Worm (Caenorhabditis elegans) whole organism, young adult: ENCODE results near the gene sre-5.
A peak's percentile ranks its signal among the peaks of the same experiment; 100 is the strongest.

Experiments
- D2030.7 ChIP-seq: fragments of 200-800 bp; sonication (Bioruptor generic); IDR thresholded peaks from 2 replicates; pipeline ENCODE4 v1.3.6; 2022; ENCODE audit warnings: missing genetic modification reagents, missing genetic modification characterization, missing compliant biosample characterization
- F10E7.11 ChIP-seq: sonication (generic microtip); optimal IDR thresholded peaks from 2 replicates; lab custom pipeline; 2017; ENCODE audit warnings: mild to moderate bottlenecking, missing genetic modification characterization, moderate library complexity, missing compliant biosample characterization
- F37B4.10 ChIP-seq: fragments of 200-800 bp; sonication (Bioruptor generic); IDR thresholded peaks from 2 replicates; pipeline ENCODE4 v1.3.6; 2022; ENCODE audit warnings: missing genetic modification characterization, missing compliant biosample characterization
- ama-1 ChIP-seq, 3 experiments: fragments of 150-350 bp in 1 of 3; sonication (generic microtip) in 2 of 3; optimal IDR thresholded peaks; 2 replicates each; lab custom pipeline; 2014 to 2018; ENCODE audit warnings: missing biosample characterization in 2 of 3, missing genetic modification characterization in 2 of 3, missing genetic modification reagents in 2 of 3
- atf-7 ChIP-seq: sonication (generic microtip); optimal IDR thresholded peaks from 2 replicates; lab custom pipeline; 2017; ENCODE audit warnings: mild to moderate bottlenecking, missing genetic modification characterization, missing compliant biosample characterization
- ccch-3 ChIP-seq: fragments of 200-800 bp; sonication (Bioruptor generic); optimal IDR thresholded peaks from 2 replicates; lab custom pipeline; 2018; ENCODE audit warnings: mild to moderate bottlenecking, missing genetic modification characterization, missing compliant biosample characterization
- efl-1 ChIP-seq: fragments of 150-350 bp; optimal IDR thresholded peaks from 2 replicates; lab custom pipeline; 2014; ENCODE audit warnings: missing biosample characterization, missing genetic modification reagents, missing genetic modification characterization
- egl-44 ChIP-seq: fragments of 200-800 bp; sonication (Bioruptor generic); IDR thresholded peaks from 2 replicates; pipeline ENCODE4 v1.3.6; 2022; ENCODE audit warnings: missing genetic modification reagents, missing genetic modification characterization, missing compliant biosample characterization
- hlh-26 ChIP-seq: fragments of 200-800 bp; sonication (Bioruptor generic); conservative IDR thresholded peaks from 2 replicates; pipeline ENCODE4 v1.3.6; 2022; ENCODE audit warnings: missing genetic modification reagents, missing genetic modification characterization, missing compliant biosample characterization
- hmg-1.2 ChIP-seq: fragments of 200-800 bp; sonication (Bioruptor generic); IDR thresholded peaks from 2 replicates; pipeline ENCODE4 v1.3.6; 2022; ENCODE audit warnings: missing genetic modification reagents, missing genetic modification characterization, missing compliant biosample characterization
- hmg-20 ChIP-seq: fragments of 200-800 bp; sonication (Bioruptor generic); IDR thresholded peaks from 2 replicates; pipeline ENCODE4 v1.3.6; 2022; ENCODE audit warnings: missing genetic modification reagents, missing genetic modification characterization, missing compliant biosample characterization
- hrde-1 ChIP-seq: sonication (generic microtip); optimal IDR thresholded peaks from 2 replicates; lab custom pipeline; 2016; ENCODE audit warnings: missing genetic modification characterization, mild to moderate bottlenecking, missing compliant biosample characterization, moderate library complexity, missing genotype, missing genetic modification reagents, borderline replicate concordance
- let-526 ChIP-seq: fragments of 200-800 bp; sonication (Bioruptor generic); IDR thresholded peaks from 2 replicates; pipeline ENCODE4 v1.3.6; 2022; ENCODE audit warnings: missing genetic modification reagents, missing genetic modification characterization, missing compliant biosample characterization
- lin-35 ChIP-seq, 3 experiments: fragments of 150-350 bp in 2 of 3; sonication (generic microtip) in 1 of 3; optimal IDR thresholded peaks; 2 replicates each; lab custom pipeline; 2014 to 2018; ENCODE audit warnings: missing biosample characterization in 3 of 3, missing genetic modification characterization in 3 of 3, missing genetic modification reagents in 3 of 3
- madf-10 ChIP-seq: sonication (generic microtip); optimal IDR thresholded peaks from 2 replicates; lab custom pipeline; 2016; ENCODE audit warnings: mild to moderate bottlenecking, missing genetic modification characterization, missing compliant biosample characterization
- mcd-1 ChIP-seq: fragments of 200-800 bp; sonication (Bioruptor generic); IDR thresholded peaks from 2 replicates; pipeline ENCODE4 v1.3.6; 2022; ENCODE audit warnings: missing genetic modification reagents, missing genetic modification characterization, missing compliant biosample characterization
- mxl-1 ChIP-seq: sonication (generic microtip); optimal IDR thresholded peaks from 2 replicates; lab custom pipeline; 2016; ENCODE audit warnings: missing genetic modification characterization, missing compliant biosample characterization
- nhr-120 ChIP-seq: fragments of 200-800 bp; sonication (Bioruptor generic); IDR thresholded peaks from 2 replicates; pipeline ENCODE4 v1.3.6; 2022; ENCODE audit warnings: missing genetic modification characterization, missing compliant biosample characterization
- nhr-27 ChIP-seq: fragments of 200-800 bp; sonication (Bioruptor generic); optimal IDR thresholded peaks from 2 replicates; lab custom pipeline; 2018; ENCODE audit warnings: mild to moderate bottlenecking, missing genetic modification characterization, moderate library complexity, missing compliant biosample characterization
- nhr-80 ChIP-seq: sonication (generic microtip); optimal IDR thresholded peaks from 2 replicates; lab custom pipeline; 2016; ENCODE audit warnings: missing genetic modification characterization, missing compliant biosample characterization
- repo-1 ChIP-seq: sonication (generic microtip); optimal IDR thresholded peaks from 2 replicates; lab custom pipeline; 2017; ENCODE audit warnings: mild to moderate bottlenecking, missing genetic modification characterization, missing compliant biosample characterization
- snpc-1.1 ChIP-seq: sonication (generic microtip); optimal IDR thresholded peaks from 2 replicates; lab custom pipeline; 2017; ENCODE audit warnings: missing genetic modification characterization, mild to moderate bottlenecking, missing compliant biosample characterization, antibody characterized with exemption, moderate library complexity, missing genotype, missing genetic modification reagents; ENCODE audit not compliant: insufficient read depth
- snpc-3.4 ChIP-seq: sonication (generic microtip); optimal IDR thresholded peaks from 2 replicates; lab custom pipeline; 2017; ENCODE audit warnings: missing genetic modification characterization, mild to moderate bottlenecking, missing compliant biosample characterization, antibody characterized with exemption, moderate library complexity, missing genotype, missing genetic modification reagents
- snpc-4 ChIP-seq, 5 experiments: fragments of 150-350 bp in 1 of 5; sonication (generic microtip) in 4 of 5; optimal IDR thresholded peaks; 2 replicates each; lab custom pipeline; 2014 to 2018; ENCODE audit warnings: missing genetic modification characterization in 5 of 5, missing biosample characterization in 3 of 5, antibody characterized with exemption in 2 of 5, mild to moderate bottlenecking in 2 of 5, missing compliant biosample characterization in 2 of 5, missing genotype in 2 of 5, moderate library complexity in 2 of 5, missing genetic modification reagents in 1 of 5
- somi-1 ChIP-seq: fragments of 200-800 bp; sonication (Bioruptor generic); optimal IDR thresholded peaks from 2 replicates; lab custom pipeline; 2018; ENCODE audit warnings: mild to moderate bottlenecking, missing genetic modification characterization, missing compliant biosample characterization
- sptf-2 ChIP-seq: fragments of 200-800 bp; sonication (Bioruptor generic); optimal IDR thresholded peaks from 2 replicates; lab custom pipeline; 2018; ENCODE audit warnings: mild to moderate bottlenecking, missing genetic modification characterization, missing compliant biosample characterization
- zfh-2 ChIP-seq: fragments of 200-800 bp; sonication (Bioruptor generic); conservative IDR thresholded peaks from 2 replicates; pipeline ENCODE4 v1.3.6; 2022; ENCODE audit warnings: missing genetic modification reagents, missing genetic modification characterization, missing compliant biosample characterization
- ztf-3 ChIP-seq: fragments of 200-800 bp; sonication (Bioruptor generic); optimal IDR thresholded peaks from 2 replicates; lab custom pipeline; 2018; ENCODE audit warnings: mild to moderate bottlenecking, missing genetic modification characterization, missing compliant biosample characterization

The sre-5 gene

DNA sequence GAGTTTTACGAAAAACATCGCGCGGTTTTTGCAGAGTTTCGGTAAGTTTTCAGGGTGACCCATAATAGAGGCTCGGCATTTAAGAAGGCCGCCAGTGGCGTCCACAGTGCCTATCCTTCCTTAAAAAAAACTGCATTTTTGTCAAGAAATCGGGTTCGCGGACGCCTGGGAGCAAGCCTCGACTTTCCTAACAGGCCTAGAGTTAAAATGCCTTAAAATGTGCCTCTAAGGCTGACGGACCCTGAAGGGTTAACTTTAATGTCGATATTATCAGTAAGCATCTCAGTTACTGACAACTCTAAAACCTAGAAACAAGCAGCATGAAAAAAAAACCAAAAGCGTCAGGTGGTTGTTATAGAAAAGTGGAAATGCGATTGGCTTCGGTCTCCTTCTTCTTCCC is 5.8 kb upstream of the sre-5 start:
- no peak for TF ChIP-seq ccch-3 (GFP tag; lab: Kevin White, UChicago)
- TF ChIP-seq snpc-1.1 = no peak
- TF ChIP-seq nhr-80 (tag; lab: Kevin White, UChicago) = no peak
- TF ChIP-seq, all 124 proteins: peak for 0

DNA sequence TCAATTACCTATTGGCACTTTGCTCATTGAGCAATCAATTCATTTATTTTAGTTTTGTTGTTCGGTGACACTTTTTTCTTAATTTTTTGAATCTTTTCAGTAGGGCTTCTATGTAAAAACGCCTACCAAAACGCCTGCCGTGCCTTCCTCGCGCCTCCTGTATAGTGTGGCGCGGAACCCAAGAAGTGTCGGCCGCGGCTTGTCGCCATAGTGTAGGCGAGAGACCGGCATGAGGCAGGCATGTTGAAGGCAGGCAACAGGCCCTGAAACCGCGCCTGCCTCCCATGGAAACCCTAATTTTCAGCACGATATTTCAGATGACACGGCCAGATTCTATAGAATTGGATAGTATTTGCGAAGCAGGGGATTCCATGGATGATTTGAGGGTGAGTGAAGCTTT is 3.6 kb downstream of the sre-5 start, which contains the start of gene otpl-1:
Gene otpl-1, plus strand, starts transcription at position 372 of the 400 bp plus-strand sequence.
- TF ChIP-seq zfh-2 (GFP tag; lab: Robert Waterston, UW) = peak; percentile 71
- no peak for TF ChIP-seq F10E7.11 (tag; lab: Kevin White, UChicago)
- no peak for TF ChIP-seq somi-1
- no peak for TF ChIP-seq egl-44
- 0 out of 2 replicates have a peak, but pooled peaks have one; percentile 25 for TF ChIP-seq F37B4.10
- TF ChIP-seq repo-1 = no peak
- no peak for TF ChIP-seq madf-10 (tag; lab: Kevin White, UChicago)
- TF ChIP-seq mxl-1 (tag; lab: Kevin White, UChicago) = no peak
- no peak for TF ChIP-seq efl-1 (GFP tag; lab: Kevin White, UChicago)
- TF ChIP-seq hrde-1 = no peak
- TF ChIP-seq nhr-27 (tag; lab: Kevin White, UChicago) = no peak
- peak; percentile 3 for TF ChIP-seq snpc-4 (GFP tag; optimal IDR thresholded peaks at IDR 0.05; lab: Kevin White, UChicago)
- peak in 3 of 4 experiments; percentile 27 to 85 (median 70) for TF ChIP-seq snpc-4 (tag; optimal IDR thresholded peaks at IDR 0.05; lab: Kevin White, UChicago)
- TF ChIP-seq nhr-120 (GFP tag; lab: Robert Waterston, UW) = no peak
- TF ChIP-seq ama-1 (optimal IDR thresholded peaks at IDR 0.05; lab: Kevin White, UChicago) = no peak
- no peak for TF ChIP-seq ama-1 (GFP tag; optimal IDR thresholded peaks at IDR 0.05; lab: Kevin White, UChicago)
- no peak for TF ChIP-seq let-526
- TF ChIP-seq hlh-26 (GFP tag; lab: Robert Waterston, UW) = no peak
- TF ChIP-seq lin-35 (GFP tag; optimal IDR thresholded peaks at IDR 0.05; lab: Kevin White, UChicago) = no peak
- TF ChIP-seq hmg-20 = no peak
- TF ChIP-seq, all 124 proteins: peak for 3

DNA sequence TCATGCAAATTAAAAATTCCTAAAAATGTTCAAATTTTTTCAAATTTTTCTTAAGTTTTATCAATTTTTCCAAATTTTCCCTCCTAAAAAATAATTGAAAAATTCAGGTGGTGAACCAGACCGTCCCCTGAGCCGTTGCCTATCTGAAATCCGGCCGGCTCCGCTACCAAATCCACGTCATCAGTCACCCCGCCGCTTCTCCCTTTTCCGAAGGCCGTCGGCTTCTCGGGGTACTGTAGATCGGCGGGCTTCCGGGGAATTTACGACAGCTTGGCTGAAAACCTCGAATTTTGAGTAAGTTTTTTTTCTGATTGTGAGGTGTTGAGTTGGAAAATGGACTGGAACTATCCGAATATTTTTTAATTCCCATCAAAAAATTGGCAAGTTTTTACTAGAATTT is 5.6 kb downstream of the sre-5 start:
- TF ChIP-seq zfh-2 (GFP tag; lab: Robert Waterston, UW) (peak; percentile 66), hlh-26 (GFP tag; lab: Robert Waterston, UW) (no peak), ztf-3 (GFP tag; lab: Kevin White, UChicago) (no peak), ama-1 (optimal IDR thresholded peaks at IDR 0.05; lab: Kevin White, UChicago) (no peak), ama-1 (GFP tag; optimal IDR thresholded peaks at IDR 0.05; lab: Kevin White, UChicago) (no peak)

DNA sequence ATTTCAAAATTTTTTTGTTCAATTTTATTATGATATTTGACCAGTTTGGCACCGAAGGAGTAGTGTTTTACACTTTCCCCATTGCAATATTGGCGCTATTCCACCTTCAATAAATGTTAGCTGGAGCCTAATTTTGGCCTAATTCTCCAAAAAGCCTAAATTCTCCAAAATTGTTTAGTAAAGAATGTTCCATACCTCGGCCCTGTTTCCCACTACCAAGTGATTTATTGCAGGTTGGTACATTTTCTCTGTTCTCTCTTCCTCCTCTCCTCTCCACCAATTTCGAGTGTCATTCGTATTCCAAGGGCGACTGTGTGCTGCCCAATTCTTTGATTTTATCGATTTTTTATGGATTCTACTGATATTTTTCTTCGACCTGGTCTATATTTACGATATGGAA is 13.2 kb downstream of the sre-5 start, which contains the start of gene Y37E11B.2:
Gene Y37E11B.2, plus strand, starts transcription at position 301 of the 400 bp plus-strand sequence.
- TF ChIP-seq F10E7.11 (tag; lab: Kevin White, UChicago) (no peak), snpc-3.4 (tag; lab: Kevin White, UChicago) (no peak), D2030.7 (GFP tag; lab: Robert Waterston, UW) (no peak)

DNA sequence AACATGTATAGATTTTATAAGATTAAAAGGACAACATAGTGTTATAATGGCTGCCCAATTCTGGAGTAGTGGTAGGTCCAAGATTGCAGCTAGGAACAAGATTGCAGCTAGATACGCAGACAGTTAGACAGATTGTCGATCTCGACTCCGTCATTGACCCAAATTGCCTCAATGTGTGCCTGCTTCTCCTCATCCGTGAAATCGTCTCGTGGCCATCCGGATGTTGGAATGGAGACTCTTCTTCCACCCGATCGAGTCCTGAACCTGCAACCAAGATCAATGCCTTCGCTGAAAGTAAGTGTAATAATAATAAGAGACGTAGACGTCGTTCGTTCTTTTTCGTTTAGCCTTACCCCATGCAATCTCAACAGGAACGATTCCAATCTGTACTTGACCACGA is 13.7 kb downstream of the sre-5 start:
- peak; percentile 43; the same call in 1 of the 2 replicates for TF ChIP-seq hmg-1.2 (GFP tag; lab: Robert Waterston, UW)
- TF ChIP-seq sptf-2 (GFP tag; lab: Kevin White, UChicago) = no peak

DNA sequence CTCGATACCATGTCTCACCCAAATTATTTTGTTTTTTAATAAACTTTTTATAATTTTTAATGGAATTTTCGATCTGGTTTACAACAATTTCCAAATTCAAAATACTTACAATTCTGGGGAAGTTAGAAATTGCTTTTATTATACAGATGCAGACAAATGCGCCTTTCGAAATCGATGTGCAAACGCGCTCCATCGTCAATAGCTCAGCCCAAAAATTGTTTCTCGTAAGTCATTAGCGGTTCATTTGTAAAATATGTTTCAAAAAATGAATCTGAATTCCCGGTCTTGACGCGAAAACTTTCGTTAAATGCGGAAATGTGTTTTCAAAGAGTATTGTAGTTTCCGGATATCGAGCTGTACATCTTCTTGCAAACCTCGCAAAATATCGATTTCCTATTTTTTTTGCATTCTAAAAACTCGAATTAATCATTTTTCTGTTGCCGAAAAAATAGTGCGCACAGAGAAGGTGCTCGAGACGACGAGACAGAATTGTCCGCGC is 14.5 kb downstream of the sre-5 start, which contains the start of gene Y37E11B.1:
Gene Y37E11B.1, plus strand, starts transcription at position 145 of the 499 bp plus-strand sequence.
- TF ChIP-seq mcd-1 (GFP tag; lab: Robert Waterston, UW) = peak; percentile 56
- no peak for TF ChIP-seq atf-7 (tag; lab: Kevin White, UChicago)
